Worm (Caenorhabditis elegans) whole organism, young adult: Measurements from ENCODE around the gene Y48E1C.2.

Experiments
- F33H1.4 ChIP-seq: fragments of 200-800 bp; sonication (Bioruptor generic); IDR thresholded peaks from 2 replicates; pipeline ENCODE4 v1.3.6; 2022; ENCODE audit warnings: missing genetic modification reagents, missing genetic modification characterization, missing compliant biosample characterization
- egrh-3 ChIP-seq: fragments of 200-800 bp; sonication (Bioruptor generic); IDR thresholded peaks from 2 replicates; pipeline ENCODE4 v1.3.6; 2022; ENCODE audit warnings: missing genetic modification reagents, missing genetic modification characterization, missing compliant biosample characterization
- hlh-12 ChIP-seq: sonication (generic microtip); optimal IDR thresholded peaks from 2 replicates; lab custom pipeline; 2016; ENCODE audit warnings: missing genetic modification characterization, missing compliant biosample characterization
- nhr-80 ChIP-seq: sonication (generic microtip); optimal IDR thresholded peaks from 2 replicates; lab custom pipeline; 2016; ENCODE audit warnings: missing genetic modification characterization, missing compliant biosample characterization
- pha-4 ChIP-seq: fragments of 150-350 bp; sonication (generic microtip); optimal IDR thresholded peaks from 2 replicates; lab custom pipeline; 2014; ENCODE audit warnings: missing biosample characterization, missing genetic modification reagents, missing genetic modification characterization
- sea-2 ChIP-seq: fragments of 200-800 bp; sonication (Bioruptor generic); IDR thresholded peaks from 2 replicates; pipeline ENCODE4 v1.3.6; 2022; ENCODE audit warnings: missing genetic modification characterization, missing compliant biosample characterization
- snpc-3.4 ChIP-seq: sonication (generic microtip); optimal IDR thresholded peaks from 2 replicates; lab custom pipeline; 2017; ENCODE audit warnings: missing genetic modification characterization, mild to moderate bottlenecking, missing compliant biosample characterization, antibody characterized with exemption, moderate library complexity, missing genotype, missing genetic modification reagents
- somi-1 ChIP-seq: fragments of 200-800 bp; sonication (Bioruptor generic); optimal IDR thresholded peaks from 2 replicates; lab custom pipeline; 2018; ENCODE audit warnings: mild to moderate bottlenecking, missing genetic modification characterization, missing compliant biosample characterization
- unc-62 ChIP-seq: fragments of 150-350 bp; optimal IDR thresholded peaks from 2 replicates; lab custom pipeline; 2014; ENCODE audit warnings: missing biosample characterization, missing genetic modification reagents, missing genetic modification characterization

DNA sequence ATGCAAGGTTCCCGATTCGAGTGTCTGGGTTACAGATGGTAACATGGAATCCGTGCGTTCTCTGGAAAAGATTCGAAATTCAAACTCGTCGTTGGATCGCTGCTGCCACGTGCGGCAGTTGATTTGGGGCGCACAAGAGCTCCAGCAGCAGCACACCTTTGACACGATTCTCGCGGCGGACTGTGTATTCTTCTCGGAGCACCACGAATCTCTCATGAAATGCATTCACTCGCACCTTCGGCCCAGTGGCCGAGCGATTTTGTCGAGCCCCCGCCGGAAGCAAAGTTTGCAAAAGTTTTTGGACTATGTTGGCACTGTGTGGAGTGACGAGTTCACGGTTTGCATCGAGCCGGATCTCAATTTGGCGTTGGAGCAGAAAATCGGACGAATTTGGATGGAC is 7.8 kb upstream of the Y48E1C.2 start:
- no peak for TF ChIP-seq egrh-3 (GFP tag; lab: Robert Waterston, UW)
- TF ChIP-seq unc-62 (GFP tag; lab: Kevin White, UChicago): no peak
- TF ChIP-seq hlh-12: no peak
- TF ChIP-seq F33H1.4 (GFP tag; lab: Robert Waterston, UW): no peak
- TF ChIP-seq somi-1 (GFP tag; lab: Kevin White, UChicago): no peak
- TF ChIP-seq nhr-80: no peak
- TF ChIP-seq pha-4 (tag; lab: Kevin White, UChicago): no peak
- TF ChIP-seq sea-2: no peak
- TF ChIP-seq snpc-3.4 (tag; lab: Kevin White, UChicago): no peak
